Worm (Caenorhabditis elegans) whole organism, midembryonic: Measurements from ENCODE around the gene syx-16.
A peak's percentile ranks its signal among the peaks of the same experiment; 100 is the strongest.

ENCODE experiments used
- T22C8.4 ChIP-seq: fragments of 200-800 bp; sonication (Bioruptor generic); IDR thresholded peaks from 2 replicates; pipeline ENCODE4 v1.3.6; 2022; ENCODE audit warnings: missing genetic modification characterization, missing compliant biosample characterization
- cog-1 ChIP-seq: sonication (generic microtip); optimal IDR thresholded peaks from 2 replicates; lab custom pipeline; 2016; ENCODE audit warnings: missing genetic modification characterization, missing compliant biosample characterization
- flt-1 ChIP-seq: fragments of 200-800 bp; sonication (Bioruptor generic); IDR thresholded peaks from 2 replicates; pipeline ENCODE4 v1.3.6; 2022; ENCODE audit warnings: missing genetic modification characterization, missing compliant biosample characterization
- klf-2 ChIP-seq: fragments of 200-800 bp; sonication (Bioruptor generic); conservative IDR thresholded peaks from 2 replicates; pipeline ENCODE4 v1.3.6; 2022; ENCODE audit warnings: missing genetic modification reagents, missing genetic modification characterization, missing compliant biosample characterization
- med-1 ChIP-seq: sonication (generic microtip); optimal IDR thresholded peaks from 2 replicates; lab custom pipeline; 2017; ENCODE audit warnings: missing genetic modification characterization, mild to moderate bottlenecking, missing compliant biosample characterization, antibody characterized with exemption, missing genetic modification reagents; ENCODE audit not compliant: insufficient read depth
- ref-1 ChIP-seq: fragments of 200-800 bp; sonication (Bioruptor generic); conservative IDR thresholded peaks from 2 replicates; pipeline ENCODE4 v1.3.6; 2022; ENCODE audit warnings: missing genetic modification reagents, missing genetic modification characterization, missing compliant biosample characterization
- tab-1 ChIP-seq: fragments of 200-800 bp; sonication (Bioruptor generic); IDR thresholded peaks from 2 replicates; pipeline ENCODE4 v1.3.6; 2022; ENCODE audit warnings: missing genetic modification characterization, missing compliant biosample characterization
- ztf-23 ChIP-seq: fragments of 200-800 bp; sonication (Bioruptor generic); IDR thresholded peaks from 2 replicates; pipeline ENCODE4 v1.3.6; 2022; ENCODE audit warnings: missing genetic modification reagents, missing genetic modification characterization, missing compliant biosample characterization
- ztf-29 ChIP-seq: fragments of 200-800 bp; sonication (Bioruptor generic); IDR thresholded peaks from 2 replicates; pipeline ENCODE4 v1.3.6; 2022; ENCODE audit warnings: missing genetic modification reagents, missing genetic modification characterization, missing compliant biosample characterization

The syx-16 gene

DNA sequence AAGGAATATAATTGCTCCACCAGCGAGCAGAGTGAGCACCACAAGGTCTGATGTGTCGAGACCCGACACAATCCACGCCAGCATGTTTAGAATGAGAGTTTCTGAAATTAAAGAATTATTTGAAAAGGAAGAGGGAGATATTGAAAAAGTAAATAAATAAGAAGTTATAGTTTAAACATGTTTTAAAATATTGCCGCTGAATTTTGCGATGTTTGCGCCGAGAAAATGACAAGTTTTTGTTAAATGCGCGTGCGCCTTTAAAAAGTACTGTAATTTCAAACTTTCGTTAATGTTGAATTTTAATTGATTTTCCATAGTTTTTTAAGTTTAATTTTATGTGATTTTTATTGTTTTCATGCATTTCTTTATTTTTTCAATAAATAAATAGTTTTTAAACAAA is 9.3 kb downstream of the syx-16 start, which contains the start of gene emb-8:
emb-8 (minus strand) TSS at position 101 of the 400 bp plus-strand sequence.
- TF ChIP-seq flt-1 (GFP tag; lab: Robert Waterston, UW) = no peak
- TF ChIP-seq klf-2 (GFP tag; lab: Robert Waterston, UW) = no peak
- no peak for TF ChIP-seq ztf-29 (GFP tag; lab: Robert Waterston, UW)
- no peak for TF ChIP-seq ref-1 (GFP tag; lab: Robert Waterston, UW)
- TF ChIP-seq med-1 (GFP tag; lab: Kevin White, UChicago) = no peak
- TF ChIP-seq T22C8.4 = no peak
- no peak for TF ChIP-seq cog-1 (tag; lab: Kevin White, UChicago)
- no peak for TF ChIP-seq tab-1 (GFP tag; lab: Robert Waterston, UW)
- no peak for TF ChIP-seq ztf-23

DNA sequence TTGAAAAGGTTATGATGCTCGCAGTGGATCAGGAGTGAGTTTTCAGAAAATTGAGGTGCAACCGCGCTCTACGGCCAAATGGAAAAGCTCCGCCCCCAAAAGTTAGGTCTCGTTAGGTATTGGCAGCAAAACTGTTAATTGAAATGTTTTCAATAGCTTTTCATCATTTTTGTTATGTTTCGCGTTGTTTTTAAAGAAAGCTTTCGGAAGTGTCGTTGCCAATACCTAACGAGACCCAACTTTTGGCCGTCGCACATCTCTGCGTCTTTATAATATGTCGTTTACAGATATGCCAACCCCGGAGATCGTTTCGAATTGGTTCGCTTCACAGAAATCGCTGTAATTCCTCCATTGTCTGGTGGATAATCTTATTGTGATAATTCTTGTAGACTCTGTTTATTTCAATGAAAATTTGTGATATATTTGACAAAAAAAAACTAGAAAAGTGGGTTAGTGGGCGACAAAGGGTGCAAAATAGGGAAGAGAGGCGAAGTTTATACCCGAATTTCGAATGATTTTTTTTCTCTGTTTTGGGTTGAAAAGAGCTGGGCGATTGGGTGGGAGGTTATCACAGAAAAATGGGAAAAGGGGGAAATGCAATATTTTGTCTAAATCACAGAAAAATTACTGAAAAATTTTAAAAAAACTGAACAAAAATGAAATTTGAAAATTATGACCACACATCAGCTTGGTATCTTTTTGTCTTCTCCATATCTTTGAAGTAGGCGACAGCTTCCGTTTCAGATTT is 12.4 kb downstream of the syx-16 start:
- TF ChIP-seq med-1 (GFP tag; lab: Kevin White, UChicago) = no peak

DNA sequence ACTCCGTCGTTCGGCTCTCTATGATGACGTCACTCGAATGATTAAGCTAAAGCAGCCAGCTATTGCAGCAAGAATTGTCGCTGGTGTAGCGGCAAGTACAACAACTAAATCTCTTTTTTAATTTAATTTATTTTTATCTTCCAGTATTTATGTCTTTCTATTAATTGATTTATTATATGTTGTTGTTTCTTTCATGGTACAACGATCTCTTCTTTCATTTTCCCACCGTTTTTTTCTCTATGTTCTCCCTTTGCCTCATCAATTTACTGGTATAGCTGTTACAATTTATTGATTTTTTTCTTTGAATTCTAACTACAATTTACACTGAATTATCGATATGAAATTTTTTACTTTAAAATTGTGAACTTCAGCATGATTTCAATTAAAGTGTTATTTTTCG is 13.2 kb downstream of the syx-16 start, which contains the start of gene moc-6:
moc-6 (plus strand) TSS at position 301 of the 400 bp plus-strand sequence.
- no peak for TF ChIP-seq cog-1 (tag; lab: Kevin White, UChicago)
- no peak for TF ChIP-seq med-1 (GFP tag; lab: Kevin White, UChicago)
- no peak for TF ChIP-seq klf-2 (GFP tag; lab: Robert Waterston, UW)
- no peak for TF ChIP-seq ztf-29 (GFP tag; lab: Robert Waterston, UW)
- no peak for TF ChIP-seq ref-1 (GFP tag; lab: Robert Waterston, UW)
- TF ChIP-seq flt-1 (GFP tag; lab: Robert Waterston, UW) = no peak
- TF ChIP-seq T22C8.4 = 0 out of 2 replicates have a peak, but pooled peaks have one; percentile 23
- no peak for TF ChIP-seq ztf-23

DNA sequence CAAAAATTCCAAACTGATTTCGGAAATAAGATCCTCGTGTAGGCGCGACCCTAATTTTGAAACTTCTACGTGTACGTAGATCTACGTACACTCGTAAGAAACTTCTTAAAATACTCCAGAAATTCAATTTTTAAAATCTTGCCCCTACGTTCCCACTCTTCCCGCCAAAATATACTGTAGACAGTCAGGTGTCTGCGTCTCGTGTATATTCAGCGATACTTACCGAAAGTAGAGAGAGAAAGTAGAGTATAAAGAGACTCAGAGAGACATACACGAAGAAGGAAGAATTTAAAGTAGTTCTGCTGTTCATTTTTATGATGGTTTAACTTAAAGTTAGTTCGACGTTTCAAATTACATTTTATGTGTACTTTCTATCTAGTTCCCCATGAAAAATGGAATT is 15.6 kb downstream of the syx-16 start:
- no peak for TF ChIP-seq flt-1 (GFP tag; lab: Robert Waterston, UW)
- TF ChIP-seq tab-1 (GFP tag; lab: Robert Waterston, UW) = no peak
- TF ChIP-seq ztf-23 = no peak
- TF ChIP-seq ztf-29 (GFP tag; lab: Robert Waterston, UW) = no peak
- TF ChIP-seq cog-1 (tag; lab: Kevin White, UChicago) = no peak
- TF ChIP-seq klf-2 (GFP tag; lab: Robert Waterston, UW) = no peak
- no peak for TF ChIP-seq med-1 (GFP tag; lab: Kevin White, UChicago)
- TF ChIP-seq T22C8.4 = no peak
- no peak for TF ChIP-seq ref-1 (GFP tag; lab: Robert Waterston, UW)

DNA sequence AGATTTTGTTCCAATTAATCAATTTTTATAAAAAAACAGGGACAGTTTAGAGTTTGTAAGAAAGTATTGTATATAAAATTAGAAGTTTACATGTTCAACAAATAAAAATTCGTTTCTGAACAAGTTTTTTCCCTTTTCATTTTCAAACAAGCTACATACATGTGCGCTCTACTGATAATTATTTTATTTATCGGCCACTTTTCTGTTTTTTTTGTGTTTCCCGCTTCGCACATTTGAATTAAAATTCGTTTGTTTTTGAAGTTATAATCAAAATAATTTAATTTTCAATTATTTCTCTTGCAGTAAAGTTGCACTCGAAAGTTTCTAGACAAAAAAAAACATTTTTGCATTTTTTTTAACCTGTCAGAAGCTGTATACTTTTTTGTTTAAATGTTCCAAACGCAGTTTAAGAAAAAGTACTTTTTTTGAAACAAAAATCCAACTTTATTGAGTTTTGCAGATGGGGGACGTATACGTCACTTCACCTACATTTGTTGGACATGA is 18.2 kb downstream of the syx-16 start, which contains the start of gene hira-1:
hira-1 (plus strand) TSS at position 454 of the 504 bp plus-strand sequence.
- TF ChIP-seq med-1 (GFP tag; lab: Kevin White, UChicago) (no peak), T22C8.4 (no peak), flt-1 (GFP tag; lab: Robert Waterston, UW) (no peak), ztf-29 (GFP tag; lab: Robert Waterston, UW) (no peak), cog-1 (tag; lab: Kevin White, UChicago) (no peak), tab-1 (GFP tag; lab: Robert Waterston, UW) (no peak), klf-2 (GFP tag; lab: Robert Waterston, UW) (no peak), ztf-23 (no peak), ref-1 (GFP tag; lab: Robert Waterston, UW) (no peak)

DNA sequence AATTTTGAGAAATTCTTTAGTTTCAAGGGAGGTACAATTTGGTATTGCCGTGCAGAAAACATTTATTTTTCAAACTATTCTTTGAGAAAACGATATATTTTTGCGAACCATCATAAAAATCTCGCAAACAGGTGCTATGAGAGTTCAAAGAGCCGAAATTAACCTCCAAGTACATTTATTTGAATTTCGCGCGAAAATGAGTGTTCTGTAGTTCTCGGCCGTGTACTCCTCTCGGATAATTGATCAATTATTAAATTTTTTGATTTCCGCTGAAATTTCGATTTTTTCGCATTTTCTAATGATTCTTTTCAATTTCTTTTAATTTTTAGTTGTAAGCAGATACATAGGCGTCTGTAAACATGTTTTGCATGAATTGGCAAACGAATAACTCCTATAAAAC is 18.7 kb downstream of the syx-16 start:
- TF ChIP-seq tab-1 (GFP tag; lab: Robert Waterston, UW) (no peak), ztf-29 (GFP tag; lab: Robert Waterston, UW) (no peak), med-1 (GFP tag; lab: Kevin White, UChicago) (no peak), ztf-23 (no peak), cog-1 (tag; lab: Kevin White, UChicago) (no peak), T22C8.4 (no peak), flt-1 (GFP tag; lab: Robert Waterston, UW) (peak; percentile 37; the same call in 1 of the 2 replicates), ref-1 (GFP tag; lab: Robert Waterston, UW) (no peak)

DNA sequence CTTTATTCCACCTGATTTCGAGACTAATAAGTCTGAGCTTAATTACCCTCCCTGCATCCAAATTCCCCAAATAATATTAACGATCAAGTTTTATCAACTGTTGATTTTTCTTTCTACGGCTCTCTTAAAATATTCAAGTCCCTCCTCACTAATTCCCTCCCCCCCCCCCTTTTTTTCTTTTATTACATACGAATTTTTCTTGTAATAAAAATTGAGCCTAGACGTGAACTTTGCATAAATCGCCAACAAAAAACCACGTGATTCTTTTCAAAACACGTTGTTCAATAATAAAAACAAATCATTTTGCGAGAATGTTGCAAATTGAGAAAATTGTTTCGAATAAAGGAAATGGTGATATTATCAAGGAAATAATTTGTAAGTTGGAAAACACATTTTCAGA is 20.5 kb downstream of the syx-16 start, which contains the start of gene K10D2.8:
K10D2.8 (plus strand) TSS at position 301 of the 400 bp plus-strand sequence.
- TF ChIP-seq T22C8.4 = no peak
- TF ChIP-seq tab-1 (GFP tag; lab: Robert Waterston, UW) = no peak
- TF ChIP-seq ztf-29 (GFP tag; lab: Robert Waterston, UW) = no peak
- no peak for TF ChIP-seq cog-1 (tag; lab: Kevin White, UChicago)
- no peak for TF ChIP-seq klf-2 (GFP tag; lab: Robert Waterston, UW)
- TF ChIP-seq med-1 (GFP tag; lab: Kevin White, UChicago) = no peak
- TF ChIP-seq ref-1 (GFP tag; lab: Robert Waterston, UW) = no peak
- TF ChIP-seq flt-1 (GFP tag; lab: Robert Waterston, UW) = no peak
- TF ChIP-seq ztf-23 = no peak

DNA sequence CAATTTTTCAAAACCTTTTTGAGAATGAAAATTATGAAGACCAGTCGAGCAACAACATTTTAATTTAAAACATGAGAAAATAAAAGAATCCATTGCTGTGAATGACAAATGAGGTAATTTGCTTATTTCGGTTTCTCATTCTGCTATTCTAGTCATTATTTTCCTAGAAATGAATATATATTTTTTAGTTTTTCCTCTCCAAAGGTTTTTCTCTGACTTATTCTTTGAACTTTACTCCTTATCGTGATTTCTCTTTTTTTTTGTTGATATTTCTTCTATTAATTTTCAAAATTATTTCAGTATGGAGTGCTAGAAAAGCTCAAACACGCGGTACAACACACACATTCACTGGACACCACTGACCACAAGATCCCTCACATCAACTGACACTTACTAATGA is 23.3 kb downstream of the syx-16 start, which contains the start of gene pup-2:
pup-2 (plus strand) TSS at position 301 of the 400 bp plus-strand sequence.
- TF ChIP-seq med-1 (GFP tag; lab: Kevin White, UChicago) = no peak
- no peak for TF ChIP-seq klf-2 (GFP tag; lab: Robert Waterston, UW)
- TF ChIP-seq cog-1 (tag; lab: Kevin White, UChicago) = no peak
- no peak for TF ChIP-seq tab-1 (GFP tag; lab: Robert Waterston, UW)
- no peak for TF ChIP-seq ztf-23
- TF ChIP-seq flt-1 (GFP tag; lab: Robert Waterston, UW) = no peak
- TF ChIP-seq T22C8.4 = no peak
- no peak for TF ChIP-seq ref-1 (GFP tag; lab: Robert Waterston, UW)
- no peak for TF ChIP-seq ztf-29 (GFP tag; lab: Robert Waterston, UW)

DNA sequence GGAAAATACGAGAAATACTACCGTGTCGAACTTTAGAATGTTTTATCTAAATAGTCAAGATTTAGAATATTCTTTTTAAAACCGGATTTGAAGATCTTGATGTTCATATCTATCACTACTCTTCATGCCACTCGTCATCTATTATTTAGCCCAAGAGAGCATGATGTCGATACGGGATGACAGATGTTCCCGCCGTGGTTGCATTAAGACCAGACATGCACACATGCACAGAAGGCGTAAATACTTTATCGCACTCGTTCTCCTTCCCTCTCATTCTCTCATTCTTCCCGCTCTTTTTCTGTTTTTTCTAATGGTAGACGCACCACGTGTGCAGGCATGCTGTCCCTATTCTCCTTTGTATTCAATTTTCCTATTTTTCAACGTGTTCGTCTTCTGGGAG is 25.5 kb downstream of the syx-16 start:
- TF ChIP-seq ref-1 (GFP tag; lab: Robert Waterston, UW) = no peak
- TF ChIP-seq T22C8.4 = no peak
- TF ChIP-seq tab-1 (GFP tag; lab: Robert Waterston, UW) = no peak
- TF ChIP-seq flt-1 (GFP tag; lab: Robert Waterston, UW) = no peak
